Worm (Caenorhabditis elegans): ENCODE data around the gene B0273.1.

ce11 chrIV:5528285-5528684 is 34.5 kb downstream of the B0273.1 start, which contains the start of gene unc-5:
- TF ChIP-seq ama-1 (optimal IDR thresholded peaks at IDR 0.05) (no peak), ama-1 (GFP tag; optimal IDR thresholded peaks at IDR 0.05) (no peak), nhr-80 (tag; optimal IDR thresholded peaks at IDR 0.05) (no peak), snpc-4 (GFP tag; optimal IDR thresholded peaks at IDR 0.05) (no peak), snpc-4 (tag; optimal IDR thresholded peaks at IDR 0.05) (no peak), attf-3 (GFP tag; conservative IDR thresholded peaks at IDR 0.05) (no peak), ccch-3 (GFP tag; optimal IDR thresholded peaks at IDR 0.05) (no peak), cebp-1 (GFP tag; IDR thresholded peaks at IDR 0.05) (no peak), cebp-1 (tag; optimal IDR thresholded peaks at IDR 0.05) (no peak), snpc-1.3 (tag; optimal IDR thresholded peaks at IDR 0.05; ENCODE audit: insufficient read depth) (no peak), T26A5.8 (tag; optimal IDR thresholded peaks at IDR 0.05) (no peak), lsl-1 (GFP tag; optimal IDR thresholded peaks at IDR 0.05) (no peak), nhr-179 (tag; optimal IDR thresholded peaks at IDR 0.05) (no peak), C06A6.2 (GFP tag; conservative IDR thresholded peaks at IDR 0.05) (no peak)

Measured in whole organism, young adult.